Worm (Caenorhabditis elegans) whole organism, L4/young adult: Measurements from ENCODE around the gene sri-1.
"Not testable (repeated sequence)": the region's sequence is repeated elsewhere in the genome, so short reads cannot be mapped to it uniquely, and the experiment has no call there.

ENCODE experiments used
- W03F9.2 ChIP-seq: fragments of 150-350 bp; optimal IDR thresholded peaks from 2 replicates; lab custom pipeline; 2014; ENCODE audit warnings: missing biosample characterization, missing genetic modification characterization
- dao-5 ChIP-seq: sonication (generic microtip); optimal IDR thresholded peaks from 2 replicates; lab custom pipeline; 2016; ENCODE audit warnings: missing genotype, missing genetic modification characterization, moderate library complexity, missing compliant biosample characterization
- him-1 ChIP-seq: sonication (generic microtip); optimal IDR thresholded peaks from 2 replicates; lab custom pipeline; 2016; ENCODE audit warnings: missing genotype, missing genetic modification reagents, missing genetic modification characterization, missing compliant biosample characterization

Gene sri-1

DNA sequence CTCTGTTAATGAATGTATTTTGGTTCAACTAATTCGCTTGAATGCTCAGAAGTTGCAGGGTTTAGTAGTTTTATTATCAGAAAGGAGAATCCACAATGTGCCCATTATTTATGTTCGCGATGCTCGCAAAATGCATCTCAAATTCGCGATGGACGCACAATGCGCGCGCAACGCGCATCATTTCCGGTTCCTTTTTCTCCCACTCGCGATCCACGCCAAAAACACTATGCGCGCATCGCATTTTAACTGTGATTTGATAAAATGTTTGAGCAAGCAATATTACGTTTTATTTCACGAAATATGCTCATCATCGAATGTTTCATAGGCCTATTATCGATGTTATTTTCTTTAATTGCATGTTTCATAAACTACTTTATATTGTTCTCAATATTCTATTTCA, 37.6 kb downstream of the sri-1 start, which contains the start of gene srbc-77:
Gene srbc-77, plus strand, starts transcription at position 301 of the 400 bp plus-strand sequence.
- TF ChIP-seq dao-5, W03F9.2, him-1 (tag; lab: Kevin White, UChicago): not testable (repeated sequence)

DNA sequence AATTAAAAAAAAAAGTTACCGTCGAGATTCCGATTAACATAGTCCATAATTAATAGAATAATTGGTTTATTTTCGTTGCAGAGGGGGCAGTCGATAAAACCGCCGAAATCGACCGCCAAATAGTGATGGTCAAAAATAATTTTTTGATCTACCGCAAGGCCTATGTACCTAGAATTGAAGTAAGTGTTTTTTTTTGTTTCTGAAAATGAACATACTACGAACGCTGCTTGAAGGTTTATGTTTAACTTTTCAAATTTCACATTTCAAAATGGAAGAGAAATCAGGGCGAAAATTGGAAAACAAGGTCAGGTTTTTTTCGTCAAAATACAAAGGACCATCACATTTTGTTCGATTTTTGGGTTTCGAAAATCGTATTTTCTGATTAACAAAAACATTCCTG, 39.1 kb downstream of the sri-1 start, which contains the start of gene pzf-1:
Gene pzf-1, minus strand, starts transcription at position 101 of the 400 bp plus-strand sequence.
- TF ChIP-seq him-1 (tag; lab: Kevin White, UChicago), result no peak
- TF ChIP-seq dao-5 (tag; lab: Kevin White, UChicago), result no peak
- no peak for TF ChIP-seq W03F9.2 (tag; lab: Kevin White, UChicago)

DNA sequence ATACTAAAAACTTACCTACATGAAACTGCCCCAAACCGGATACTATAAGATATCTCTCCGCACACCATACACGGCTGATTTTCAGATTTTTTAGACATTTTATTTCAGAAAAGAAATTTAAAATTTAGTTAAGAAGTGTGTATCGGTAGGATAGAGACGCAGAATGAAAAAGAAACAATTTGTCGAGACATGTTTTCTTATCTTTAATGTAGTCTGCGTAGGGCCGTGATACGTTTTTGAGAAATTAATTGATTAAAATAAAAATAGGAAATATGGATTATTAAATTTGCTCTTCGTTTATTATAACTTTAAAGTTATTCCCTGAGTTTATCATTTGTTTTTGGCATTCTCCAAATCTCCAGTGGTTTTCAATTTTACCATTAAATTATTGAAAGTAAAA, 43.1 kb downstream of the sri-1 start, which contains the start of gene nhr-108:
Gene nhr-108, minus strand, starts transcription at position 166 of the 400 bp plus-strand sequence.
- TF ChIP-seq him-1 (tag; lab: Kevin White, UChicago) (no peak), W03F9.2 (tag; lab: Kevin White, UChicago) (no peak), dao-5 (tag; lab: Kevin White, UChicago) (no peak)

DNA sequence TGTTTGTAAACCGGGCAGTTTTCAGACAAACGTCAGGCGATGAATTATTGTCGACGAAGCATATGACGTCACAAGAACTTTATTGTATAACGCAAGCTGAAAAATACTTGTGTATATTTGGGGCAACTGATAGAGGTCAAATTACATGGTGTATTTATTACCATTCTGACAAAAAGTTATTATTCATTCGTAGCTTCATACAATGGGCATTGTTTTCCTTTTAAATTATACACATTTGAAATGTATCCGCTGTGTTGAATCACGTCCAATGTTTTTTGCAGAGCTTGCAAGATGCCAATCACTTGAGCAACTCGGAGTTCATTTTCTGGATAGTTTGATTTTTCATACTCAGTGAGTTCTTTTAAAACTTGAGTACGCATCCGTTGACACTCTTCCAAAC, 44.5 kb downstream of the sri-1 start, which contains the start of gene F35E8.13:
Gene F35E8.13, plus strand, starts transcription at position 301 of the 400 bp plus-strand sequence.
- TF ChIP-seq him-1 (tag; lab: Kevin White, UChicago) (no peak), dao-5 (tag; lab: Kevin White, UChicago) (no peak), W03F9.2 (tag; lab: Kevin White, UChicago) (no peak)

DNA sequence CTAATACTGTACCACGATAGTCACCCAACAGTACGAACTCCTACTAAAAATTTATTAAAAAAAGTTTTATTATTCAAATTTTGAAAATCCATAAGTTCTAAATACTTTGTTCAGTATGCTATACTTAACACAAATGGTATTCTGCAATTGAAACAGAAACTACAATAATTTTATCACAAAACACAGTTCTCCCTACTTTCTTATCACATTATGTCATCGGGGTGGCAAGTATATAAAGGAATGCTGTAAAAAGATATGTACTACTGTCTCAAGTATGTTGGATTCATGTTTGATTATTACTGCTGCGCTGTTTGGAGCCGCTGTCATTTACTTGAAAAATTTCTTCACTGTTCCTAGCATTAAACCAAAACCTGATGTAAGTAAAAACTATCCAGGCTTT, 46.3 kb downstream of the sri-1 start, which contains the start of gene cdr-1:
Gene cdr-1, plus strand, starts transcription at position 208 of the 400 bp plus-strand sequence.
- TF ChIP-seq dao-5 (tag; lab: Kevin White, UChicago) (no peak), him-1 (tag; lab: Kevin White, UChicago) (no peak), W03F9.2 (tag; lab: Kevin White, UChicago) (no peak)

DNA sequence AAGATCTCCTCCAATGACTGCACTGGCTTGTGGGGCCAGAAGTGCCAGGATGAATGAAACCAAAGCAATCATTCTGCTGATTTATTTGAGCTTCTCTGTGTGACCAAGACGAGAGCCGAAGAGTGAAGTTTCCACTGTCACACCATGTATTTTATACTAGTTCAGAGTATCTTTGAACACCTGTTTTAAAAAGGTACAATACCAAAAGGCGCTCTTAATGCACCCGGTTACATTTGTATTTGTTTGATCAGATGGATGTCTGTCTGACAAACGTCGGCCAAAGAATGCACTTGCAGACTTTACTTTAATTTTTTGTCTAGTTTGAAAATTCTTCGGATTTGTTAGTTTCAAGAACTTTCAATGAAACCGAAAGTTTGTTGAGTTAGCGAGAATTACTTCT, 47.2 kb downstream of the sri-1 start, which contains the start of gene F35E8.10:
Gene F35E8.10, minus strand, starts transcription at position 101 of the 400 bp plus-strand sequence.
- TF ChIP-seq dao-5 (tag; lab: Kevin White, UChicago) (no peak), him-1 (tag; lab: Kevin White, UChicago) (no peak), W03F9.2 (tag; lab: Kevin White, UChicago) (no peak)

DNA sequence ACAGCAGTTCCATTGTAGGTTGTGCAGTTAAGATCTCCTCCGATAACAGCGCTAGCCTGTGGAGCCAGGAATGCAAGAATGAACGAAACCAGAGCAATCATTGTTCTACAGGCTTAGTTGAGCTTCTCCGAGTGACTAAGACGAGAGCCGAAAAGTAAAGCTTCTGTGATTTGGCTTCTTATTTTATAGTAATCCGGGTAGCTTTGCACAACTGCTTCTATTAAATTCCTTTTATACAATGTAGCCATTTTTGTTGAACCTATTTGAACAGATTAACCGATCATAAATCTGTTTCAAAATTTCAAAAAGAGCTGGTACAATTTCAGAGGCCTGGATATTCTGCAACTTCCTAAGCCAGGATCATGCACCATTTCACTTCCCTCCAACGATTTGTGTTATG, 50.0 kb downstream of the sri-1 start, which contains the start of gene F35E8.9:
Gene F35E8.9, minus strand, starts transcription at position 101 of the 400 bp plus-strand sequence.
- no peak for TF ChIP-seq W03F9.2 (tag; lab: Kevin White, UChicago)
- TF ChIP-seq him-1 (tag; lab: Kevin White, UChicago), result no peak
- no peak for TF ChIP-seq dao-5 (tag; lab: Kevin White, UChicago)
